In the genomic region with DNA sequence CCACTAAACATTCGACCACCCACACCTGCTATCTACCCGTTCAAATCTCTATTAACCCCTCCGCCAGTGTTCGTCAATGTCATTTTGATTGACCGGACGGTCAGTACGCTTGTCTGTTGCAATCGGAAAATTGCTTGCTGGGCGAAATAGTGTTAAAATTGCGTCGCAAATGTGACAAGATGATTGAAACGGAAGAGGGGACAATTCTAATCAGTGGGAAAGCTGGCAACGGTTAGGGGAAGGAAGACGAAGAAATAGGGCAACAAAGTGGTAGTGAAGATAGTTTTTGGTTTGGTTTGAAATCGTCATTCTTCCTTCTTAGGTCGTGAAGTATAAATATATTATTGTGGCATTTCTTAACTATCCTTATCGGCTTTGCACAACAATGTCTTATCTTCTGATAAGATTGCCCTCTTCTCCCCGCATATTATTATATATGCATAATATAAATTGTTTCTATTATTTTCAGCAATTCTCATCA, we compare ENCODE assay signal across 3 worm cellular contexts.
TF ChIP-seq lines count a peak whose summit lies in the region.

No protein-coding gene starts in this region.

TF ChIP-seq in whole organism, L1 larva, 84 proteins besides CTCF, POLR2A, EP300 and RAD21 (continued from another document):
- TF ChIP-seq nhr-237 (tag; optimal IDR thresholded peaks at IDR 0.05; lab: Kevin White, UChicago) (no peak), pax-3 (tag; optimal IDR thresholded peaks at IDR 0.05; lab: Kevin White, UChicago) (no peak), nhr-76 (tag; optimal IDR thresholded peaks at IDR 0.05; lab: Kevin White, UChicago) (no peak), nhr-28 (tag; optimal IDR thresholded peaks at IDR 0.05; lab: Kevin White, UChicago) (no peak), vab-15 (tag; optimal IDR thresholded peaks at IDR 0.05; lab: Kevin White, UChicago) (no peak), fkh-8 (tag; optimal IDR thresholded peaks at IDR 0.05; lab: Kevin White, UChicago) (no peak), efl-1 (optimal IDR thresholded peaks at IDR 0.05; lab: Kevin White, UChicago) (no peak), efl-1 (GFP tag; optimal IDR thresholded peaks at IDR 0.05 in 1 of 2; lab: Kevin White, UChicago) (peak in 1 of 2 experiments; percentile 4), ceh-63 (GFP tag; optimal IDR thresholded peaks at IDR 0.05; lab: Kevin White, UChicago) (no peak), egl-13 (tag; optimal IDR thresholded peaks at IDR 0.05; lab: Kevin White, UChicago) (no peak), elt-2 (tag; optimal IDR thresholded peaks at IDR 0.05; lab: Kevin White, UChicago) (peak; percentile 86)

TF ChIP-seq in whole organism, L3 larva, 47 proteins besides CTCF, POLR2A, EP300 and RAD21 (continued from another document):
- TF ChIP-seq nhr-43 (tag; optimal IDR thresholded peaks at IDR 0.05; lab: Kevin White, UChicago; ENCODE audit: poor library complexity, severe bottlenecking): no peak

TF ChIP-seq in whole organism, L4 larva, 104 proteins besides CTCF, POLR2A, EP300 and RAD21 (continued from another document):
- TF ChIP-seq Y5F2A.4 (GFP tag; optimal IDR thresholded peaks at IDR 0.05; lab: Kevin White, UChicago) (no peak), attf-4 (tag; optimal IDR thresholded peaks at IDR 0.05; lab: Kevin White, UChicago) (no peak), aha-1 (tag; lab: Kevin White, UChicago) (no peak), dmd-6 (GFP tag; IDR thresholded peaks at IDR 0.05; lab: Robert Waterston, UW) (peak; percentile 70), daf-16 (GFP tag; optimal IDR thresholded peaks at IDR 0.05; lab: Kevin White, UChicago) (no peak), daf-16 (tag; optimal IDR thresholded peaks at IDR 0.05; lab: Kevin White, UChicago) (peak; percentile 60), ceh-82 (tag; optimal IDR thresholded peaks at IDR 0.05; lab: Kevin White, UChicago) (no peak), F26F4.8 (GFP tag; conservative IDR thresholded peaks at IDR 0.05; lab: Robert Waterston, UW) (no peak), T26A8.4 (GFP tag; IDR thresholded peaks at IDR 0.05; lab: Robert Waterston, UW) (no peak), arid-1 (GFP tag; conservative IDR thresholded peaks at IDR 0.05; lab: Robert Waterston, UW) (no peak), tra-1 (GFP tag; IDR thresholded peaks at IDR 0.05; lab: Robert Waterston, UW) (peak; percentile 80), unc-130 (GFP tag; optimal IDR thresholded peaks at IDR 0.05; lab: Kevin White, UChicago) (no peak), pha-4 (GFP tag; IDR thresholded peaks at IDR 0.05; lab: Robert Waterston, UW) (no peak), pha-4 (tag; optimal IDR thresholded peaks at IDR 0.05; lab: Kevin White, UChicago) (no peak), ama-1 (optimal IDR thresholded peaks at IDR 0.05; lab: Kevin White, UChicago) (no peak), daf-8 (GFP tag; IDR thresholded peaks at IDR 0.05; lab: Robert Waterston, UW) (no peak), set-16 (GFP tag; IDR thresholded peaks at IDR 0.05; lab: Robert Waterston, UW) (no peak), php-3 (GFP tag; IDR thresholded peaks at IDR 0.05; lab: Robert Waterston, UW) (0 out of 2 replicates have a peak, but pooled peaks have one; percentile 17), ceh-32 (tag; optimal IDR thresholded peaks at IDR 0.05; lab: Kevin White, UChicago; ENCODE audit: poor library complexity) (no peak), mxl-3 (GFP tag; optimal IDR thresholded peaks at IDR 0.05; lab: Kevin White, UChicago) (peak; percentile 51), lin-13 (GFP tag; optimal IDR thresholded peaks at IDR 0.05; lab: Kevin White, UChicago) (no peak), hif-1 (tag; optimal IDR thresholded peaks at IDR 0.05; lab: Kevin White, UChicago) (no peak), nhr-77 (tag; optimal IDR thresholded peaks at IDR 0.05; lab: Kevin White, UChicago) (peak; percentile 18), sdz-12 (GFP tag; optimal IDR thresholded peaks at IDR 0.05; lab: Kevin White, UChicago) (no peak), ceh-20 (GFP tag; IDR thresholded peaks at IDR 0.05; lab: Robert Waterston, UW) (0 out of 2 replicates have a peak, but pooled peaks have one; percentile 27), F10B5.3 (tag; optimal IDR thresholded peaks at IDR 0.05; lab: Kevin White, UChicago) (no peak), snpc-4 (tag; optimal IDR thresholded peaks at IDR 0.05; lab: Kevin White, UChicago) (no peak), dve-1 (tag; optimal IDR thresholded peaks at IDR 0.05; lab: Kevin White, UChicago; ENCODE audit: insufficient read depth) (peak; percentile 34), zag-1 (tag; optimal IDR thresholded peaks at IDR 0.05; lab: Kevin White, UChicago) (no peak), unc-62 (GFP tag; optimal IDR thresholded peaks at IDR 0.05 in 1 of 2; lab: Kevin White, UChicago) (peak in 1 of 2 experiments; percentile 96), unc-62 (tag; optimal IDR thresholded peaks at IDR 0.05; lab: Kevin White, UChicago) (no peak), hlh-11 (tag; optimal IDR thresholded peaks at IDR 0.05; lab: Kevin White, UChicago) (peak; percentile 54), F44E2.7 (GFP tag; IDR thresholded peaks at IDR 0.05; lab: Robert Waterston, UW) (no peak), skn-1 (tag; optimal IDR thresholded peaks at IDR 0.05; lab: Kevin White, UChicago) (no peak), unc-39 (tag; optimal IDR thresholded peaks at IDR 0.05; lab: Kevin White, UChicago) (no peak), hlh-30 (tag; optimal IDR thresholded peaks at IDR 0.05; lab: Kevin White, UChicago; ENCODE audit: insufficient read depth) (no peak), gei-8 (GFP tag; optimal IDR thresholded peaks at IDR 0.05; lab: Kevin White, UChicago) (no peak), zfp-2 (tag; optimal IDR thresholded peaks at IDR 0.05; lab: Kevin White, UChicago) (no peak), F49E8.2 (tag; optimal IDR thresholded peaks at IDR 0.05; lab: Kevin White, UChicago; ENCODE audit: borderline replicate concordance) (no peak)
